Fruit fly (Drosophila melanogaster) whole organism, prepupa: ENCODE measurements around the gene CG1774.
A peak's percentile ranks its signal among the peaks of the same experiment; 100 is the strongest.

Experiments used
- Blimp-1 ChIP-seq: fragments of 200-800 bp; sonication (Bioruptor generic); optimal IDR thresholded peaks from 3 replicates; lab custom pipeline; 2017; ENCODE audit warnings: missing biosample characterization, missing genetic modification characterization, mild to moderate bottlenecking, moderate library complexity, missing genetic modification reagents
- CG10669 ChIP-seq: fragments of 200-800 bp; sonication (Bioruptor generic); optimal IDR thresholded peaks from 3 replicates; lab custom pipeline; 2018; ENCODE audit warnings: missing biosample characterization, mild to moderate bottlenecking, missing genetic modification characterization, moderate library complexity
- CG11762 ChIP-seq: fragments of 200-800 bp; sonication (Bioruptor generic); optimal IDR thresholded peaks from 3 replicates; lab custom pipeline; 2016; ENCODE audit warnings: missing biosample characterization, missing genetic modification characterization; ENCODE audit not compliant: insufficient read depth
- CG11902 ChIP-seq: fragments of 200-800 bp; sonication (Bioruptor generic); optimal IDR thresholded peaks from 3 replicates; lab custom pipeline; 2016; ENCODE audit warnings: missing biosample characterization, missing genetic modification characterization
- CG16779 ChIP-seq: fragments of 200-800 bp; sonication (Bioruptor generic); optimal IDR thresholded peaks from 3 replicates; lab custom pipeline; 2017; ENCODE audit warnings: missing biosample characterization, mild to moderate bottlenecking, missing genetic modification characterization
- CG32006 ChIP-seq: fragments of 200-800 bp; sonication (Bioruptor generic); optimal IDR thresholded peaks from 3 replicates; lab custom pipeline; 2017; ENCODE audit warnings: missing biosample characterization, mild to moderate bottlenecking, missing genetic modification characterization
- CG3919 ChIP-seq: fragments of 200-800 bp; sonication (Bioruptor generic); optimal IDR thresholded peaks from 3 replicates; lab custom pipeline; 2016; ENCODE audit warnings: missing biosample characterization, missing genetic modification characterization
- CG6854 ChIP-seq: fragments of 200-800 bp; sonication (Bioruptor generic); optimal IDR thresholded peaks from 2 replicates; lab custom pipeline; 2017; ENCODE audit warnings: missing biosample characterization, mild to moderate bottlenecking, missing genetic modification characterization
- CG7368 ChIP-seq: fragments of 200-800 bp; sonication (Bioruptor generic); optimal IDR thresholded peaks from 3 replicates; lab custom pipeline; 2016; ENCODE audit warnings: missing biosample characterization, missing genetic modification characterization
- Ets96B ChIP-seq: fragments of 200-800 bp; optimal IDR thresholded peaks from 2 replicates; lab custom pipeline; 2019; ENCODE audit warnings: missing biosample characterization, mild to moderate bottlenecking, missing genetic modification characterization, moderate library complexity
- Gug ChIP-seq: fragments of 200-800 bp; sonication (Bioruptor generic); IDR thresholded peaks from 2 replicates; pipeline ENCODE4 v1.3.6; 2022; ENCODE audit warnings: missing biosample characterization, missing genetic modification characterization
- Hr39 ChIP-seq: fragments of 200-800 bp; sonication (Bioruptor generic); optimal IDR thresholded peaks from 2 replicates; lab custom pipeline; 2016; ENCODE audit warnings: missing biosample characterization, missing genetic modification characterization
- Hr4 ChIP-seq: fragments of 200-800 bp; sonication (Bioruptor generic); optimal IDR thresholded peaks from 3 replicates; lab custom pipeline; 2016; ENCODE audit warnings: missing biosample characterization, missing genetic modification characterization
- Smox ChIP-seq: fragments of 200-800 bp; sonication (Bioruptor generic); optimal IDR thresholded peaks from 3 replicates; lab custom pipeline; 2016; ENCODE audit warnings: missing biosample characterization, missing genetic modification characterization
- Sox14 ChIP-seq: fragments of 200-800 bp; sonication (Bioruptor generic); optimal IDR thresholded peaks from 3 replicates; lab custom pipeline; 2016; ENCODE audit warnings: missing biosample characterization, missing genetic modification characterization
- cyc ChIP-seq: fragments of 200-800 bp; sonication (Bioruptor generic); optimal IDR thresholded peaks from 3 replicates; lab custom pipeline; 2016; ENCODE audit warnings: missing biosample characterization, missing genetic modification characterization
- fkh ChIP-seq: fragments of 200-800 bp; sonication (Bioruptor generic); optimal IDR thresholded peaks from 3 replicates; lab custom pipeline; 2017; ENCODE audit warnings: missing biosample characterization, mild to moderate bottlenecking, missing genetic modification characterization, moderate library complexity
- net ChIP-seq: fragments of 200-800 bp; sonication (Bioruptor generic); optimal IDR thresholded peaks from 3 replicates; lab custom pipeline; 2016; ENCODE audit warnings: missing biosample characterization, missing genetic modification characterization
- salr ChIP-seq, 2 experiments: fragments of 200-800 bp; sonication (Bioruptor generic); optimal IDR thresholded peaks; 3 replicates each; lab custom pipeline; 2016 to 2018; ENCODE audit warnings: missing biosample characterization in 2 of 2, missing genetic modification characterization in 2 of 2, mild to moderate bottlenecking in 1 of 2

CG1774 gene

dm6 chr3R:31636501-31636900 is 43.9 kb downstream of the CG1774 start (continued):
- peak; percentile 13 for TF ChIP-seq CG3919 (GFP tag; lab: Kevin White, UChicago)
- no peak for TF ChIP-seq Ets96B (tag; lab: Kevin White, UChicago)
- TF ChIP-seq CG10669 (GFP tag; lab: Kevin White, UChicago), result peak; percentile 3
- no peak for TF ChIP-seq cyc (GFP tag; lab: Kevin White, UChicago)
- TF ChIP-seq fkh (GFP tag; lab: Kevin White, UChicago), result no peak
- peak; percentile 12 for TF ChIP-seq Hr39
- no peak for TF ChIP-seq Gug (GFP tag; lab: Robert Waterston, UW)
- peak; percentile 2 for TF ChIP-seq Smox
- no peak for TF ChIP-seq CG16779
- TF ChIP-seq CG11762 (GFP tag; lab: Kevin White, UChicago), result no peak
- TF ChIP-seq CG7368 (GFP tag; lab: Kevin White, UChicago), result no peak
- peak; percentile 1 for TF ChIP-seq Sox14 (GFP tag; lab: Kevin White, UChicago)
- TF ChIP-seq CG11902 (GFP tag; lab: Kevin White, UChicago), result no peak
- TF ChIP-seq net, result no peak
- no peak for TF ChIP-seq CG6854 (GFP tag; lab: Kevin White, UChicago)
- TF ChIP-seq salr (GFP tag; optimal IDR thresholded peaks at IDR 0.05; lab: Kevin White, UChicago), result no peak
- TF ChIP-seq Blimp-1 (GFP tag; lab: Kevin White, UChicago), result no peak
- TF ChIP-seq Hr4 (GFP tag; lab: Kevin White, UChicago), result peak; percentile 1
- peak; percentile 10 for TF ChIP-seq CG32006 (GFP tag; lab: Kevin White, UChicago)
